Fruit fly (Drosophila melanogaster) whole organism, pupa: ENCODE measurements around the gene Tdrd3.

Source experiments
- CG14655 ChIP-seq: fragments of 200-800 bp; sonication (Bioruptor generic); optimal IDR thresholded peaks from 3 replicates; lab custom pipeline; 2017; ENCODE audit warnings: mild to moderate bottlenecking, missing biosample characterization, missing genetic modification reagents, missing genetic modification characterization
- CG15710 ChIP-seq: fragments of 200-800 bp; sonication (Bioruptor generic); optimal IDR thresholded peaks from 2 replicates; lab custom pipeline; 2018; ENCODE audit warnings: missing biosample characterization, mild to moderate bottlenecking, missing genetic modification characterization, moderate library complexity

- no peak for TF ChIP-seq CG15710 (tag; lab: Kevin White, UChicago)
- TF ChIP-seq CG14655 (GFP tag; lab: Kevin White, UChicago): no peak
Measured at dm6 chr3L:14779289-14779688, 7.3 kb upstream of the Tdrd3 start.
